Fruit fly (Drosophila melanogaster): ENCODE data around the gene Hel89B.

The Hel89B gene

DNA sequence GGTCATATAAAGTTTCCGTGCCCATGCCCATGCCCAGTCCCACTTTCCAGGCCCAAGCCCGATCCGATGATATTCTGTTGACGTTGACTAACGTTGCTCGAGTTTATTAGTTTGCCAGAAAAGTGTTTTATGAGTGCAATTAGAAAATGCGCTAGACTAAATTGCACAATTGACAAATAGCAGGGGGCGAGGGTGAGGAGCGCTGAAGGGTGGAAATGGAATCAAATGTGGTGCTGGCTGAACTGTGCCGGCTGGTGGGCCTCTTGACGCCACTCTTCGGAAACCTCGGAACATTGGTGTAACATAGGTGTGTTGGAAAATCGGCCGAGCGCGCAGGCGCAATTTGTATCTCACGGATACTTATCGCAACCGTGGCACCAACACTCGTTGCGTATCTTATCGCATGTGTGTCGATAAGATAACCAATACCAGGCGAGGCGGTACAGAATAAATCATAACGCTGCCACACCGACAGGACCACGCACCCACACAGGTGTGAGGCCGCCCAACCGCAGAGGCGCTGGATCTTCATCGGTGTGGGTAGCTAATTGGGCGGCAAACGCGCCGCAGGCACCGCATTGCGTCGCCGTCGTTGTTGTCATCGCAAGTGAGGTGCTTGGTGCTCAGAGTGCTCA lies 38.7 kb downstream of the Hel89B start:
- peak; percentile 90 for TF ChIP-seq Vsx1 (GFP tag; optimal IDR thresholded peaks at IDR 0.05)
- no peak for TF ChIP-seq oc (tag; optimal IDR thresholded peaks at IDR 0.05)
- TF ChIP-seq lab (GFP tag; optimal IDR thresholded peaks at IDR 0.05): peak; percentile 65
- TF ChIP-seq lmd (GFP tag; IDR thresholded peaks at IDR 0.05): no peak
- TF ChIP-seq CG1603 (tag; optimal IDR thresholded peaks at IDR 0.05): peak; percentile 30
- no peak for TF ChIP-seq CG8944 (GFP tag; optimal IDR thresholded peaks at IDR 0.05)
- TF ChIP-seq Fer3 (tag; optimal IDR thresholded peaks at IDR 0.05): peak; percentile 7
- TF ChIP-seq GATAe (GFP tag; conservative IDR thresholded peaks at IDR 0.05): peak; percentile 100
- TF ChIP-seq CG1647 (GFP tag; optimal IDR thresholded peaks at IDR 0.05): no peak
- no peak for TF ChIP-seq HLHmδ (GFP tag; optimal IDR thresholded peaks at IDR 0.05)
- TF ChIP-seq CG6175 (GFP tag; IDR thresholded peaks at IDR 0.05): peak; percentile 70; the same call in 1 of the 3 replicates
- TF ChIP-seq Sin3A (optimal IDR thresholded peaks at IDR 0.05): no peak
- no peak for TF ChIP-seq NK7.1 (GFP tag; optimal IDR thresholded peaks at IDR 0.05)
- no peak for TF ChIP-seq Gug (GFP tag; IDR thresholded peaks at IDR 0.05)
- no peak for TF ChIP-seq CG17186 (GFP tag; optimal IDR thresholded peaks at IDR 0.05)
- TF ChIP-seq CG10147 (GFP tag; optimal IDR thresholded peaks at IDR 0.05): no peak
- no peak for TF ChIP-seq tll (GFP tag; optimal IDR thresholded peaks at IDR 0.05)
- TF ChIP-seq CG10462 (GFP tag; optimal IDR thresholded peaks at IDR 0.05): no peak
- no peak for TF ChIP-seq CG13287 (GFP tag; IDR thresholded peaks at IDR 0.05; ENCODE audit: partially characterized antibody)
- TF ChIP-seq ato (GFP tag; IDR thresholded peaks at IDR 0.05; ENCODE audit: partially characterized antibody): no peak
- no peak for TF ChIP-seq CG7556 (GFP tag; optimal IDR thresholded peaks at IDR 0.05)
- no peak for TF ChIP-seq CG6813 (GFP tag; optimal IDR thresholded peaks at IDR 0.05)
- no peak for TF ChIP-seq Oli (tag; optimal IDR thresholded peaks at IDR 0.05)
- TF ChIP-seq az2 (GFP tag; optimal IDR thresholded peaks at IDR 0.05): no peak
- TF ChIP-seq CG13296 (GFP tag; optimal IDR thresholded peaks at IDR 0.05): peak; percentile 61
- TF ChIP-seq CG17328 (GFP tag; IDR thresholded peaks at IDR 0.05): no peak
- TF ChIP-seq CG4424 (GFP tag; optimal IDR thresholded peaks at IDR 0.05): no peak
- no peak for TF ChIP-seq abd-A (tag; optimal IDR thresholded peaks at IDR 0.05)
- TF ChIP-seq CG6654 (GFP tag; optimal IDR thresholded peaks at IDR 0.05): no peak
- TF ChIP-seq CG34224 (GFP tag; IDR thresholded peaks at IDR 0.05; ENCODE audit: partially characterized antibody): no peak
- no peak for TF ChIP-seq jigr1 (GFP tag; IDR thresholded peaks at IDR 0.05)
- no peak for TF ChIP-seq Ssrp (tag; optimal IDR thresholded peaks at IDR 0.05)
- no peak for TF ChIP-seq YL-1 (GFP tag; optimal IDR thresholded peaks at IDR 0.05)
- TF ChIP-seq CG11723 (GFP tag; optimal IDR thresholded peaks at IDR 0.05): no peak
- TF ChIP-seq chinmo (GFP tag; IDR thresholded peaks at IDR 0.05; ENCODE audit: partially characterized antibody): 0 out of 4 replicates have a peak, but pooled peaks have one; percentile 38
- no peak for TF ChIP-seq Camta (GFP tag; optimal IDR thresholded peaks at IDR 0.05)
- TF ChIP-seq Hmr (GFP tag; optimal IDR thresholded peaks at IDR 0.05): peak; percentile 20
- no peak for TF ChIP-seq vnd (GFP tag; IDR thresholded peaks at IDR 0.05; ENCODE audit: partially characterized antibody)
- no peak for TF ChIP-seq Ada2b (GFP tag; IDR thresholded peaks at IDR 0.05)
- TF ChIP-seq CHES-1-like (GFP tag; optimal IDR thresholded peaks at IDR 0.05): no peak
- TF ChIP-seq MTF-1 (GFP tag; optimal IDR thresholded peaks at IDR 0.05; ENCODE audit: borderline replicate concordance): no peak
- no peak for TF ChIP-seq CG4820 (GFP tag; optimal IDR thresholded peaks at IDR 0.05)
- no peak for TF ChIP-seq onecut (GFP tag; IDR thresholded peaks at IDR 0.05)
- TF ChIP-seq CG10366 (GFP tag; IDR thresholded peaks at IDR 0.05): no peak
- TF ChIP-seq CG1233 (GFP tag; optimal IDR thresholded peaks at IDR 0.05): peak; percentile 4
- no peak for TF ChIP-seq CG4360 (GFP tag; IDR thresholded peaks at IDR 0.05)
- peak; percentile 35 for TF ChIP-seq dmrt99B (tag; optimal IDR thresholded peaks at IDR 0.05)
- TF ChIP-seq CG8290 (GFP tag; optimal IDR thresholded peaks at IDR 0.05): no peak
- peak in 1 of 2 experiments; percentile 45 for TF ChIP-seq CG8290 (tag; optimal IDR thresholded peaks at IDR 0.05)
